Fruit fly (Drosophila melanogaster): ENCODE data around the gene inaF-D.
A peak's percentile ranks its signal among the peaks of the same experiment; 100 is the strongest.

inaF-D gene

dm6 chrX:11685918-11686640 lies 42.8 kb downstream of the inaF-D start (continued):
- TF ChIP-seq vvl (GFP tag; IDR thresholded peaks at IDR 0.05) (peak; percentile 67; the same call in 1 of the 2 replicates), CG12659 (GFP tag; optimal IDR thresholded peaks at IDR 0.05) (peak; percentile 41), Blimp-1 (GFP tag; optimal IDR thresholded peaks at IDR 0.05) (no peak), CrebB (tag; optimal IDR thresholded peaks at IDR 0.05) (peak; percentile 72), CG15269 (tag; optimal IDR thresholded peaks at IDR 0.05) (peak; percentile 55), Atf3 (GFP tag; optimal IDR thresholded peaks at IDR 0.05) (no peak), CG1832 (GFP tag; optimal IDR thresholded peaks at IDR 0.05) (peak; percentile 53), Sin3A (optimal IDR thresholded peaks at IDR 0.05) (no peak), disco-r (GFP tag; optimal IDR thresholded peaks at IDR 0.05) (peak; percentile 22), otp (GFP tag; IDR thresholded peaks at IDR 0.05) (no peak), ash1 (GFP tag; optimal IDR thresholded peaks at IDR 0.05) (peak; percentile 9), CG4730 (GFP tag; IDR thresholded peaks at IDR 0.05) (no peak), CTCF (GFP tag; optimal IDR thresholded peaks at IDR 0.05) (peak; percentile 52), Dfd (GFP tag; optimal IDR thresholded peaks at IDR 0.05) (no peak), CG8359 (GFP tag; optimal IDR thresholded peaks at IDR 0.05; ENCODE audit: borderline replicate concordance) (peak; percentile 17), ind (GFP tag; optimal IDR thresholded peaks at IDR 0.05) (no peak), lola (GFP tag; optimal IDR thresholded peaks at IDR 0.05) (no peak), sqz (GFP tag; optimal IDR thresholded peaks at IDR 0.05) (peak; percentile 86), nau (GFP tag; optimal IDR thresholded peaks at IDR 0.05) (peak; percentile 59), shn (GFP tag; optimal IDR thresholded peaks at IDR 0.05) (no peak), CG4328 (GFP tag; optimal IDR thresholded peaks at IDR 0.05) (peak; percentile 30), unpg (GFP tag; optimal IDR thresholded peaks at IDR 0.05) (no peak), CG6689 (GFP tag; IDR thresholded peaks at IDR 0.05) (no peak), Nf-YB (GFP tag; optimal IDR thresholded peaks at IDR 0.05) (peak; percentile 21), crol (GFP tag; IDR thresholded peaks at IDR 0.05) (peak; percentile 60; the same call in 1 of the 2 replicates), CG6791 (GFP tag; IDR thresholded peaks at IDR 0.05; ENCODE audit: partially characterized antibody) (no peak), tup (GFP tag; optimal IDR thresholded peaks at IDR 0.05) (no peak), en (GFP tag; optimal IDR thresholded peaks at IDR 0.05) (peak; percentile 36), pros (GFP tag; optimal IDR thresholded peaks at IDR 0.05) (peak; percentile 65), Deaf1 (tag; optimal IDR thresholded peaks at IDR 0.05) (peak; percentile 17), YL-1 (GFP tag; optimal IDR thresholded peaks at IDR 0.05) (peak; percentile 41), CG16863 (GFP tag; optimal IDR thresholded peaks at IDR 0.05) (peak; percentile 7), dan (GFP tag; IDR thresholded peaks at IDR 0.05) (no peak), stwl (tag; optimal IDR thresholded peaks at IDR 0.05) (no peak), CG33213 (GFP tag; optimal IDR thresholded peaks at IDR 0.05) (peak; percentile 18), Doc3 (GFP tag; IDR thresholded peaks at IDR 0.05; ENCODE audit: partially characterized antibody) (peak; percentile 15; the same call in 1 of the 3 replicates), Dad (GFP tag; optimal IDR thresholded peaks at IDR 0.05) (no peak), pho (GFP tag; optimal IDR thresholded peaks at IDR 0.05) (peak; percentile 27), tx (GFP tag; optimal IDR thresholded peaks at IDR 0.05) (no peak), Atf-2 (GFP tag; optimal IDR thresholded peaks at IDR 0.05) (no peak), scrt (GFP tag; optimal IDR thresholded peaks at IDR 0.05) (peak; percentile 28), MBD-R2 (GFP tag; IDR thresholded peaks at IDR 0.05) (no peak), HLH54F (GFP tag; optimal IDR thresholded peaks at IDR 0.05) (no peak), dpn (GFP tag; optimal IDR thresholded peaks at IDR 0.05) (peak in 1 of 2 experiments; percentile 11), Doc2 (GFP tag; IDR thresholded peaks at IDR 0.05) (no peak), CG1233 (GFP tag; optimal IDR thresholded peaks at IDR 0.05) (no peak), inv (GFP tag; IDR thresholded peaks at IDR 0.05; ENCODE audit: partially characterized antibody) (no peak), CG32532 (GFP tag; IDR thresholded peaks at IDR 0.05) (peak; percentile 69; the same call in 1 of the 2 replicates), kay (GFP tag; optimal IDR thresholded peaks at IDR 0.05) (no peak), hb (GFP tag; IDR thresholded peaks at IDR 0.05; ENCODE audit: partially characterized antibody) (no peak)

Data from whole organism, embryonic.